Worm (Caenorhabditis elegans): ENCODE measurements around the gene Y44A6D.6.

The Y44A6D.6 gene

ce11 chrV:20785050-20785847 lies 21.9 kb upstream of the Y44A6D.6 start:
- no peak for TF ChIP-seq unc-62 (GFP tag; optimal IDR thresholded peaks at IDR 0.05)

ce11 chrV:20785848-20786225 lies 21.3 kb upstream of the Y44A6D.6 start:
- no peak for TF ChIP-seq unc-62 (GFP tag; optimal IDR thresholded peaks at IDR 0.05)

DNA sequence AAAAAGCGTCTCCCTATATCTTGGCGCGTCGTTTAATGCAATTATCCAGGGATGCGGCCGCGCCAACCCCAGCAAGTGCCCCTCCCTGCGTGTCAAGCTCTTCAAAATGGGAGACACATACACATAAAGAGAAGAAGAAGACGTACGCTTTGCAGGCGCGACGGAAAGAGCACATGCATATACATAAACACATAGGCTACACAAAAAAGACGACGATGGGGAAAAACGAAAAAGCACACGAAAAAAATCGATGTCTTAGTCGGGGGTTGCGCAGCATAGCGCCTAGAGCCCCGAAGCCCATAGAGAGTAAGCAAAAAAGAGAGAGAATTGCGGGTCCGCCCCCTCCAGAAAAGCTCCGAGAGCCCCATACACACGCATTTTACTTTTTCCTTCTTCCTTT lies 18.0 kb upstream of the Y44A6D.6 start, which contains the start of gene tpan-1:
Gene tpan-1 (plus strand): TSS at position 398 of the 400 bp plus-strand sequence.
- no peak for TF ChIP-seq unc-62 (GFP tag; optimal IDR thresholded peaks at IDR 0.05)

DNA sequence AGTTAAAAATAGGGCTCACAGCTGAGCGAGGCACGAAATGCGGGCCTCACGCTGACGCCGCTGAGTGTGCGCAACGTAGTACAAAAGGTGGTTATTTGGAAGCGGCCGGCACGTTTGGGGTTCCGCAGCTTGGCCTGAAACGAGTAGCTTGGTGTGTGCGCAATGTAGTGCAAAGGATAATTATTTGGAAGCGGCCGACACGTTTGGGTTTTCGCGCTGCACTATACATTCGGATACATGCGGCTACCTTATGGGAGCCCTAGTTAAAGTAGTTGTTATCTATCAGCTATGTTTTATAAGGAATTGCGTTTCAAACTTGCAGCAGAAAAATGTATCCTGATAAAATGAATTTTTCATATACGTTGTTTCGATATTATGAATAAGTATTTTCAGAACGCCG lies 17.1 kb upstream of the Y44A6D.6 start, which contains the start of gene Y44A6D.1:
Gene Y44A6D.1 (minus strand): TSS at position 23 of the 400 bp plus-strand sequence.
- no peak for TF ChIP-seq unc-62 (GFP tag; optimal IDR thresholded peaks at IDR 0.05)

DNA sequence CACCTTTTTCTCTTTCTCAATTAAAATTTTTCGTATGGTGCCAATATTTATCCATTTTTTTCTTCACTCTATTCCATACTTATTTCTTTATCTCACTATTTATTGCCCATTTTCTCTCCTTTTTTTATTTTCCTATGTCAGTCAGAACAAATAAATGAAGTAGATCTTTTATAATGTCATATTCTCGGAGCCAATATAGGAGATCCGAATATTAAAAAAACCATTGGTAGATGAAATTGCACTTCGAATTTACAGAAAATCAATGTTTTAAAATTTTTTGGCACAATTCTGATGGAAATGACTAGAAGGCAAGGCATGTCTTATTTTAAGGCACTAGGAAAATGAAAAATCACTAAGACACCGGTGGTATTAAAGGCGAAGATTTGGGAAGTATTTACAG lies 16.5 kb upstream of the Y44A6D.6 start:
- TF ChIP-seq unc-62 (GFP tag; optimal IDR thresholded peaks at IDR 0.05): no peak

DNA sequence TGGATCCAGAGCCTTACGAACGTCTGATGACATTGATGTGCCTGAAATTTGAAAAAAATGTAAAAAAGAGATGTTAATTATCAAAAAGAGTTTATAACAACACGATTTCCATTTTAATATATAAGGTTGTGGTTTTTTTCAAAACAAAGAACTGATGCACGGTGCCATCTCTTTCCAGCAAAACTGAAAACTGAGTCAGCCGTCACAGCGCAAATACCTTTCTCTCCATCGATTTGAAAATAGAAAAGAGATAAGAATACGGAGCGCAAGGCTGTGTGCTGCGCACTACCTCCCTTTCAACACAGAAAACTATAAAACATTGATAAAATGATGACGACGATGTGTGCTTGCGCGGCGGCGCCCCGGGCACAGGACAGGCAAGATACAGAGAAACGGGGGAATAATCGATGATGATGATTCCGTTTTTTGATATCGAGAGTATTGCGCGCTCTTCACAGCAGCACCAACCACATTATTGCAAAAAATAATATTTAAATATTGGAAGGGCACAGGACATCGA lies 14.7 kb upstream of the Y44A6D.6 start, which contains the start of gene Y44A6D.3:
Gene Y44A6D.3 (minus strand): TSS at position 51 of the 520 bp plus-strand sequence.
- TF ChIP-seq unc-62 (GFP tag; optimal IDR thresholded peaks at IDR 0.05): no peak

DNA sequence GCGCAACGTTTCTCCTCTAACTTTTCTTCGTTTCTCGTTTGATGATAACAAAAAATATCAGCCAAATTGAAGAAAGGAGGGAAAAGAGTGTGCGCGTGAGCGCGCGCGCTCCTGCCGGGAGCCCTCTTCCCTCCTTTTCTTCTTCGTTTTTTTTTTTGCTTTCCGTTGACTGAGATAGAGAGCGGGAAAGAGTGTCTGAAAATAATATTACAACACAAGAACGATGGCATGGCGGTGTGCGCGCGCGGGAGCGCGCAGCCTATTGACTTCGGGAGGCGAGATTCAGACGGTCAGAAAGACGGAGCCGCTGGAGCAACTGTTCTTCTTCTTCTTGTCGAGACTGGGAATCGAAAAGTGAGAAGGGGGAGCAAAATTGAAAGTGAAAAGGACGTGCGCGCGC lies 13.4 kb upstream of the Y44A6D.6 start:
- TF ChIP-seq unc-62 (GFP tag; optimal IDR thresholded peaks at IDR 0.05): no peak

- TF ChIP-seq unc-62 (GFP tag; optimal IDR thresholded peaks at IDR 0.05): no peak
Observed at ce11 chrV:20797918-20798317, 9.2 kb upstream of the Y44A6D.6 start, which contains the start of gene sdf-9. Gene sdf-9, plus strand, starts transcription at chrV:20798218.

- TF ChIP-seq unc-62 (GFP tag; optimal IDR thresholded peaks at IDR 0.05): no peak
Observed at ce11 chrV:20802906-20803305, 4.2 kb upstream of the Y44A6D.6 start, which contains the start of gene Y44A6D.5. Gene Y44A6D.5, minus strand, starts transcription at chrV:20803006.

- no peak for TF ChIP-seq unc-62 (GFP tag; optimal IDR thresholded peaks at IDR 0.05)
Observed at ce11 chrV:20813646-20814045, 6.5 kb downstream of the Y44A6D.6 start.

- TF ChIP-seq unc-62 (GFP tag; optimal IDR thresholded peaks at IDR 0.05): no peak
Observed at ce11 chrV:20814424-20814823, 7.3 kb downstream of the Y44A6D.6 start, which contains the start of gene Y44A6D.7. Gene Y44A6D.7, plus strand, starts transcription at chrV:20814724.

DNA sequence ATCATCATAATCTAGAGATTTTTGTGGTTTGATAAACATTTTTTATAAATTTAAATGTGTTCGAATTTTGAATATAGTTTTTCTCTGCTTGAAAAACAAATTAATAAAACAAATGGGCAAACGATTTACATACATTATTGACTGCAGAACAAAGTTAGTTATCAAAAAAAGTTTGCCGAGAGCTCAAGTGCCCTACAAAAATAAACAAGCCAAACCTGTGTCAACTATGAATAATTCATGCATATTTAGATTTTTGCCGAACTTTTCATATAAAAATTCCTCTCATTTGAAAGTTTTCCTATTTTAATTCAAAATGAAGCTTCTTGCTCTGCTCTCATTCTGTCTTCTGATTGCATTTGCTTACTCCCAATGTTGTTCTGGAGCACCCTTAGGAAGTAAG lies 8.7 kb downstream of the Y44A6D.6 start, which contains the start of gene sshk-1:
Gene sshk-1 (plus strand): TSS at position 301 of the 400 bp plus-strand sequence.
- no peak for TF ChIP-seq unc-62 (GFP tag; optimal IDR thresholded peaks at IDR 0.05)

ce11 chrV:20820033-20820432 lies 12.9 kb downstream of the Y44A6D.6 start, which contains the start of gene T03D8.6:
Gene T03D8.6, minus strand, starts transcription at chrV:20820330.
- no peak for TF ChIP-seq unc-62 (GFP tag; optimal IDR thresholded peaks at IDR 0.05)

DNA sequence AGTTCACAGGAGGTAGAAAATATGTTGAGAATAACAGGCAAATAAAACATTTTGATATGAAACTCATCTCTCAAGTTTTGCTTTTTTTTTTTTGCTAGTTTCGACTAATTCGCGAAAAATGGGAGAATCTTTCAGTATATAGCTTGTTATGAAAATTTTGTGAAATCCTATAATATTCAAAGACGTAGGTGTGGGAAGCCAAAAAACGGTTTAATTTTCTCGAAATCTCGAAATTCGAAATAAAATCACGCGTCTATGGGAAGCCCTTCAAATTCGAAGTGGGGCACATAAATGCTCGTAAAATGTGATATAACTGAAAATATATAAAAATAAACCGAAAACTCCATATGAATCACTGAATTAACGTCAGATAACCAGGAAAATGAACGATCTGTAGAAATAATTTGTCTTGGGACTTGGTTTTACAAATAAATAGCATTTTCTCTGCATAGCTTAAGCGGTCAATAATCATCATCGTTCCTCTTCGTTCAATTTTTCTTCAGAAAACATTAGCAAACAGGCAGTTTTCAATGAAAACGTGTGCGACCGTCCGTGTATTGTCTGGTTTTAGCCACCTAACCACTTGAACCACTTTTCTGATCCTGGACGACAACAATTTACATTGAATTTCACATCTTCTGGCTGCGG lies 17.9 kb downstream of the Y44A6D.6 start, which contains the start of the genes gcy-22 and grl-14:
Gene gcy-22 (minus strand): TSS at position 101 of the 648 bp plus-strand sequence.
Gene grl-14 (plus strand): TSS at position 598 of the 648 bp plus-strand sequence.
- TF ChIP-seq unc-62 (GFP tag; optimal IDR thresholded peaks at IDR 0.05): no peak

- TF ChIP-seq unc-62 (GFP tag; optimal IDR thresholded peaks at IDR 0.05): no peak
Observed at ce11 chrV:20826618-20827017, 19.5 kb downstream of the Y44A6D.6 start.

- no peak for TF ChIP-seq unc-62 (GFP tag; optimal IDR thresholded peaks at IDR 0.05)
Observed at ce11 chrV:20828820-20829219, 21.7 kb downstream of the Y44A6D.6 start, which contains the start of gene sbt-1. Gene sbt-1, minus strand, starts transcription at chrV:20828881.
